Fruit fly (Drosophila melanogaster): Measurements from ENCODE around the gene Adh.

Adh gene

DNA sequence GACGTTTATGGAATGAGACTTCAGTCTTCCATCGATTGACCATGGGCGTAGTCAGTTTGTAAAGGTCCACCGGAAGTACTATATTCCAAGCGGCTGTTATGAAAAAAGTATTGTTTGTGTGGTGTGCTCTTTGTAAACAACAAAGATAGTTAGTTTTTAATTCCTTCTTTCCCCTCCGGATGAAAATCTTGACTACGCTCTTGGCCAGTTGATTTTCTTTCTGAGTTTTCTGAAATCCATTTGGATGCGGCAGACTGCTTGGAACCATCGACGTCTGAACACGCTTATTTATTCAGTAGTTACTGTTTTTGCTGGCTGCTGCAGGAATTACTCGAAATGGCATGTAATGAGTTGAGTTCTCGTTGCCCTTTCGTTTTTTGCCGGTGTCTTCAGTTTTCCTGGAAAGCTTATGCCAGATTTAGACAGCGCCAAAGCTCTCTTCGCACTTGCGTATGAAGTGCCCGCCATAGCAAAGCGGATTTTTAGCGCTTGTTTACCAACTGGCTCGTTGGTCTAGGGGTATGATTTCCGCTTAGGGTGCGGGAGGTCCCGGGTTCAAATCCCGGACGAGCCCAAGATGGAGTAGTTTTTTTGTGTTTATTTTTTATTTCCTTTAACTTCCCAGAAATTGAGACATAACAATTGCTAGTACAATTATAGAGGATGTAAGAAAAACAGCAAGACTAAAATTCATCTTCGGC lies 16.8 kb upstream of the Adh start:
- TF ChIP-seq noc (tag; optimal IDR thresholded peaks at IDR 0.05), result no peak

DNA sequence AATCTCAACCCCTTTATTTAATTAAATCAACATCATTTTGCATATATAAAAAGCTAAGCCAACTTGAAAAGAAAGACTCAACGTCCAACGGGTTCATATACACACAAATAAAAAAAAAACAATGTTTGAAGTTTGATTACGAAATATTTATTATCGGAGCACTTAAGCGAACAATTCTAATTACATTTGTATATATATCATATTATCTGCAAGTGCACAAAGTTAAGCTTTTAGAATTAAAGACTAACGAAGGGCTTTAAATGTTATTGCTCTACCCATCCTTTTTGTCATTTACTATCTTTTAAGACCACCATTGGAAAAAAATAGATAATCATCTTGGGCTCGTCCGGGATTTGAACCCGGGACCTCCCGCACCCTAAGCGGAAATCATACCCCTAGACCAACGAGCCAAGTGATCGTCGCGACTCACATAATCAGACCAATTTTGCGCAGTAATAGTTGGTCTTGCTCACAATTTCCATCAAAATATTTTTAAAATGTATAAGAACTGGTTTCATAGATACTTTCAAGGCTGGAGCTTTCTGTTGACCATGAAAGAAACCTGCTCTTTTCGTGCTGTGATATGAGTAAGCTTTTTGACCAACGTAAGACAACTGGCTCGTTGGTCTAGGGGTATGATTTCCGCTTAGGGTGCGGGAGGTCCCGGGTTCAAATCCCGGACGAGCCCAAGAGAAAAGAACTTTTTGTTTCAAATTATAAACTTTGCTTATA lies 16.1 kb upstream of the Adh start:
- peak; percentile 41 for TF ChIP-seq noc (tag; optimal IDR thresholded peaks at IDR 0.05)

DNA sequence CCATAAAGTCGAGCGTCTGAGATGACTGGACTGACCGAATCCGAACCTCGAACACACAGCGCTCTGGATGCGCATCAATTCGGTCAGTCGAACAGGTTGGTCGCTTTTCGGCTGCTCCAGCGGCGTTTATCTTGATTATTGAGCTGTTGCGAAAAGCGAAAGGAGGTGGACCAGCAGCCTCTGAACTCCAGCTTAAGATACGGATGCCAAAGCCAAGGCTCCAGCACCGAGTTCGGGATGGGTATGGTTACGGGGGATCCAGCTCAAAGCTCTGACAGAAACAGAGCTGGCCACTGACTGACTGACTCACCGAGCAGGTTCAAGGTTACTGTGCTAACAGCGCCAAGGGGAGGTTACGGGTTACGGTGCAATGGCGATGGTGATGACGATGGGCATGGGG lies 9.2 kb upstream of the Adh start:
- no peak for TF ChIP-seq noc (tag; optimal IDR thresholded peaks at IDR 0.05)

DNA sequence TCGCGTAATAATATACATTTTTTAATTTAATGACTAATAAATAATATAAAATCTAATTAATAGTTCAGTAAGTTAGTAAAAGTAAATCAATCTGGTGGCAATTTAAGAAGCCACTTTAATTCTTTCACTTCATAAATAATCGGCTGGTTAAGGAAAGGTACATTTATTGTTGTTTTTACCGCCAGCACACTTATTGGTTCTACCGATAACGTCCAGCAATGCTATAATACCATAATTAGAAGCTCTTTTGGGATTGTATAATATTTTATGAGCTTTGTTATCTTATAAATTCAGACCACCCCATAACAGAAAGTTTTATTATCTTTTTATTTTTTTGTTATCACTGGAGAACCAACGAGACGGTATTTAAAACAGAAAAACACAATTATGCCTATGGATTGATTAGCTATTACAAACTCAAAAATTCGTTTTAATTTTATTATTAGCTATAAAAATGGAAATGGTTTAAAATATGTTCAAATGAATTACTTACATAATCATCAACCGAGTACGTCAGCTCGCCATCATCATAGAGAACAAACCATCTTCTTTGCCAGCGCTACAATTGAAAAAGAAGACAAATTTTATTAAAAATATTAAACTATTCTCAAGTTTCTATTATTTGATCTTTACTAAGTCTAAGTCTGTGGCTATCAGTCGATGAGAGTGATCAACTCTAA lies 3.9 kb upstream of the Adh start:
- TF ChIP-seq noc (tag; optimal IDR thresholded peaks at IDR 0.05), result peak; percentile 82

DNA sequence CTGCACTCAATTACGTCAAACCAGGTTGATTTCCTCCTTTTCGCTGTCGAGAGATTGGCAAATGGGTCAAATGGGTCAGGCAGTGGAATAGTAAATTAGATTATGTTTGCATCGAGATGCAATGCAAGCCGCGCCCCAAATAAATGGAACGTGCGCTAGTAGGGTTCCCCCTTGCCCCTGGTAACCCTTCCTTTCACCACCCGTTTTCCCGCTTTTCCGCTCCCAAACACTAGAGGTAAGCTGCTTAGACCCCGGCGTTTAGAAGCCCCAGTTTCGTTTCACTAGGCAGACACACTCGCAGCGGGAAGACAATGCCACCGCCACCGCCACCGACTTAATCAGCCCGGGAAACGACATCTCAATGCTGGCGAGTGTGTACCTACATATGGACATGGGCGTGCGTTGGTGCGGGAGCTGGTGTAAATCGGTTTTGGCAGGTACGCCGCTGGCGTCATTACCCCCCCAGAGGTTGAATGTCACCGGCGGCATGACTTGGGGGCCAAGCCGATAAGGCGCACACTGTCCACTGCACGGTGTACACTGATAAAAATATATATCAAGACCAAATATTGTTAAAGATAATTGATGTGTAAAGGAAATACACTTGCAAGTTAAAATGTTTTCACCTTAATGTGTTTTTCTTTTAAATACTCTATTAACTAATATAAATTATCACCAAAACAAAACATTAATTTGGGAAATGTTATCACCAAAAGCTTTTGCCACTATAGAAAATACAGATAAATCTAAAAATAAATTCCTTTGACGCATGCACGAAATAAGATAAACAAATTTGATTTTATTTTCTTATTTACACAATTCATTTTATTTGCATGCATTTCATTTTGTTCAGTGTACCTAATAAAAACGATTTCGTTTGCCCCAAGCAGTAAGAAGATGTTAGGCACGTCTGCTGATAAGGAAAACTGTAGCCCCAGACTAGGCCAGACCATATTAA lies 2.1 kb upstream of the Adh start:
- TF ChIP-seq noc (tag; optimal IDR thresholded peaks at IDR 0.05), result peak; percentile 98

DNA sequence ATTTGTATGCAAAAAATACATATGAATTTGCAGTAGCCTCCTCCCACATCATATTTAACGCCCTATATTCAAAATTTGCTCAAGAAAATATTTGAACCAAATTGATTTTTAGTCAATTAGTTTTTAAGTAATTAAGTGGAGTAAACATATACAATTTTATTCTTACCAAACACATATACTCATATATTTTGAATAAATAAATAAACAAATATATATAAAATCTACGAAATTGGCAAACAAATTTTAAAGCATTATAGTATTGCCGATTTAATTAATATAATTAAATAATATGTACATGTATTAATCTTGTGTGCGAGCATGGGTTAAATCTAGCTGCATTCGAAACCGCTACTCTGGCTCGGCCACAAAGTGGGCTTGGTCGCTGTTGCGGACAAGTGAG lies 908 bp upstream of the Adh start:
- peak; percentile 12 for TF ChIP-seq noc (tag; optimal IDR thresholded peaks at IDR 0.05)

DNA sequence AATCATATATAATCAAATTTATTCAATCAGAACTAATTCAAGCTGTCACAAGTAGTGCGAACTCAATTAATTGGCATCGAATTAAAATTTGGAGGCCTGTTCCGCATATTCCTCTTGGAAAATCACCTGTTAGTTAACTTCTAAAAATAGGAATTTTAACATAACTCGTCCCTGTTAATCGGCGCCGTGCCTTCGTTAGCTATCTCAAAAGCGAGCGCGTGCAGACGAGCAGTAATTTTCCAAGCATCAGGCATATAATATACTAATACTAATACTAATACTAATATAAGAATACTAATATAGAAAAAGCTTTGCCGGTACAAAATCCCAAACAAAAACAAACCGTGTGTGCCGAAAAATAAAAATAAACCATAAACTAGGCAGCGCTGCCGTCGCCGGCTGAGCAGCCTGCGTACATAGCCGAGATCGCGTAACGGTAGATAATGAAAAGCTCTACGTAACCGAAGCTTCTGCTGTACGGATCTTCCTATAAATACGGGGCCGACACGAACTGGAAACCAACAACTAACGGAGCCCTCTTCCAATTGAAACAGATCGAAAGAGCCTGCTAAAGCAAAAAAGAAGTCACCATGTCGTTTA lies 497 bp downstream of the Adh start:
- TF ChIP-seq noc (tag; optimal IDR thresholded peaks at IDR 0.05), result peak; percentile 40

DNA sequence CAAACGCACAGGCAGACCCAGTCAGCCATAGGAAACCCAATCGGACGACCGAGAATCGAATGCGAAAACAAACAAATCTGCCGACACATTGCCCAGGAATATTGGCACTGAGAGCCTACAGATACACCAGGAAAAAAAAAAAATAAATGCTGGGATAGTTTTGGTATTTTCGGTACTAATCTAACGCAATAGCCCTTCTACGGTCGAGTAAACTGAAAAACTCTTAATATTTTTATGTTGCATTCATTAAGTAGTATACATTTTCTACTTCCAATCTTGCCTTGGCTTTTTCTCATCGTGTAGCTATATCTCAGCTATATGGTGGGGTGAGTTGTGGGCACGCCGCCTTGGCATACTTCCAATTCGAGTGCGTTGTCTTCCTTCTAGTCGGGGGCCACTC lies 4.2 kb downstream of the Adh start:
- no peak for TF ChIP-seq noc (tag; optimal IDR thresholded peaks at IDR 0.05)

DNA sequence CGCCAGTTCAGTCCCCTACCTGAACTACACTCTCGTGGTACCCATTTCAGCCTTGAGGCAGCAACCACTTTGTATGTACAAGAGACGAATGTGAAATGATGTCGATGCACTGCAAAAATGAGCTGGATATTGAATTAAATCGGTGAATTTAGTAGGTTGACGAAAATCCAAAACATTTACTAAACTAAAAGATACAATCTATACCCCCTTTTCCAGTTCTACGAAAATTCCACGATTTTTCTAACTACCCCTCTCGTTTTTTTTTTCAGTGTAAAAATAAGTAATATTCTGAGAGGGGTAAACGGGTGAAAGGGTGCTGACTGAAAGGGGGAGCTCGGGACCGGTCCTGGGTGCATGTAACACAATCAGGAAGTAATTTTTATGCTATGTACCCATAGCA lies 6.8 kb downstream of the Adh start:
- TF ChIP-seq noc (tag; optimal IDR thresholded peaks at IDR 0.05), result no peak

DNA sequence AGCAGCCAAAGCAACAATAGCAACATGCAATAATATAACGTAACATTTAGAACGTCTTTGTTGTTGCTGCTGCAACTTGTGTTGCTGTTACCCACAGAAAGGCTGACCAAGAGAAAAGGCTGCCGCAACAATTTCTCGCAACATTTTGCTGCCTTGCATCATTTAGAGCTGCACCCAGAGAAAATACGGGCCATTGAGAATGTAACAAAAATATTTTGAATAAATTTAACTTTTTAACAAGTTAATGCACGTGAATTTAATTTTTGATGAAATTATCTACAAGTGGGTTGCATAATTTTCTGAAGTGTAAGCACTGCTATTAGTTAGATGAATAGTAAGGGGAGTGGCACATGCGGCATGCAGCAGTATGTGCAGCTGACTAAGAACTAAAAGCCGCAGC lies 8.5 kb downstream of the Adh start:
- no peak for TF ChIP-seq noc (tag; optimal IDR thresholded peaks at IDR 0.05)

DNA sequence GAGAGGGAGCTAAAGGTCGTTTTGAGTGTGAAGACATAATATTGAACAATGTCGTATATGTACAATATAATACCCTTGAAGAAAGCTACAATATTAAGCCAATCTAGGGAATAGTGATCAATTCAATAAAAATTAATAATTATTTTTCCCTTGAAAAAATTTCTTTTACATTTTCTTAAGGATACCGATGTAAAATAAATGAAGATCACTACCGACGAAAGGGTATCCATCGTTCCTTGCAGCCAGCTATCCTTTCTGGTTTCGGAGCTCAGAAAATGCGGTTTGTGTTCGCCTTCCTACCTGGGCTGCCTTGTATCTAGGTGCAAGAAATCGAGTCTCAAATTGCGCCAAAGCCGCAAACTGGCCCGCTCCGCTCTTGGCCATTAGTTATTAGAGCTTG lies 9.3 kb downstream of the Adh start:
- TF ChIP-seq noc (tag; optimal IDR thresholded peaks at IDR 0.05), result no peak

DNA sequence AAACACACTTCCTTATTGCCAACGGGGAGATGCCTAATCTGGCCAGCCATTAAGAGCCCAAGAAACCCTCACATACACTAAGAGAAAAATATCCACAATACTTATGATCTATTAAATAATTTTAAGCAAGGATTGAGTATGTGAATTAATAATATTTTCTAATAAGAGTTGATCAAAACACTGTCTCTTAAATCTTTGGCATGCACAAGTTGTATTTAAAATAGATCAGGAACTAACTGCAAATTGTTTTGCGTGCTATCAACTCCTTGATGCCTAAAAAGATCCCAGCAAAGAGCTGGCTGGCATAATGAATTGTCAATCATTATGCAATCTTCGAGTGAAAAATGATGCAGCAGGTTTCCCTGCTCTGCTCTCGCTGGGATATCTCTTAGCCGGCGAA lies 11.8 kb downstream of the Adh start:
- TF ChIP-seq noc (tag; optimal IDR thresholded peaks at IDR 0.05), result no peak

DNA sequence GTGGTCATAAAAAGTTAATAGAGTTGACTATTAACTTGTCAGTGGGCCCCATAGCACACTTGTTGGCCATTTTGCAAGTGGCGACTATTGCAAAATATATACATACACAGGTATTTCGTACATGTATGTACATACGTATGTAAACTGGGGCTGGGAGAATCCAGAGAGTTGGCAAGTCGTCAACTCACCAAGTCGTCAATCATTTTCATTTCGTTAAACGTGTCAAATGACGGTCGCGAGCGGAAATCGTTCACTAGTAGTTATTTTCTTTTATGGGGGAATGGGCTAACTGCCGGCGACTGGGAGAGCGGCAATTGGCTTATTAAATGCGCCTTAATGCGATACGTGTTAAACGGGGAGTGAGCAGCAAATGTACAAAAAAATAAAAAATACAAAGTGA lies 13.4 kb downstream of the Adh start:
- no peak for TF ChIP-seq noc (tag; optimal IDR thresholded peaks at IDR 0.05)

DNA sequence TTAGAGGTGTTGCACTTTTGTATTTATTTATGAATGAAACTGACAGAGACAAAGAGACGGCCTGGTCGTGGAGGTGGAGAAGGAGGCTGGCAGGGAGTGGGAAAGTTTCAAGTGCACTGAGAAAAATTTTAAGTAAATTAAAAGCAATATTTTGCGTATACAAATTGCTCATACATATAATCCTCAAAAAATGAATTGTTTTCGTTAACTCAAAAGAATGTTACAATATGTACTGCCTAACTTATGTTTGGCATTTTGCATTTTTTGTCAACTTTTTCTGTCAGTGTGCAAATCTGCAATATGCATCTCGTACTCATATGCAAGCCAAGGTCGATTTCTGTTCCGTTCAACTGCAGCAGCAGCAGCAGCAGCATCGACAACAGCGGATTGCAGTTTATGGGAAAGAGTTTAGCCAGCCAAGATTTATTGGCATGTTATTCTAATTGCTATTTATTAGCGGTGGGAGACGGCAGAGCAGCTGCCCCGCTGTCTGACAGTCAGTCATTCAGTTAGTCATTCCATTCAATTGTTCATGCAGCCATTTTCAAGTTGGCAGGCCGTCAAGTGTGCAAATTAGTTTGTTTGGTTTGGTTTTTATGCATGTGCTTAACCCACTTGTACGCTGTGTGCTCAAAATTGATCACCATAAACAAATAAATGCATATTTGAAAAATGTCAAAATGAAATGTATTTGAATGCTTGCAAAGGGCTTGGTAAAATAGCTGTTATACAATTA lies 15.8 kb downstream of the Adh start:
- TF ChIP-seq noc (tag; optimal IDR thresholded peaks at IDR 0.05), result no peak

DNA sequence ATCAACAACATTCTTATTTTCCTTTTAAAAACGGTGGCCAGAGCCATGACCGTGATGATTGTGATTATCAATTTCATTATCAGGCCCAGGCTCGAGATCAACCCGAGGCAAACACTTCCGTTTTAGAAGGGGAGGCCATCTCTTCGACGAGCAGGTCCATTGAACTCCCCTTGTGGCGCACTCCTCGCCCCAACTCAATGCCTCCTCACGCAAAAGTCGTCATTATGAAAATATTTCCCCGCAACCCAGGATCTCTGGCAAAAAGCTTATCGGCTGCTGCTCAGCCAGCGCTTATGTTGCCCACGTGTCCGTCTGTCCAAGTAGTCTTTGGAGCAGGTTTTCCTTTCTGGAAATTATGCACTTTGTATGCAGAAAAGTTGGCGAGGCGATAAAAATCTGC lies 17.4 kb downstream of the Adh start:
- TF ChIP-seq noc (tag; optimal IDR thresholded peaks at IDR 0.05), result no peak

Data from whole organism, larva.